Worm (Caenorhabditis elegans): ENCODE measurements around the gene Y66D12A.11.

DNA sequence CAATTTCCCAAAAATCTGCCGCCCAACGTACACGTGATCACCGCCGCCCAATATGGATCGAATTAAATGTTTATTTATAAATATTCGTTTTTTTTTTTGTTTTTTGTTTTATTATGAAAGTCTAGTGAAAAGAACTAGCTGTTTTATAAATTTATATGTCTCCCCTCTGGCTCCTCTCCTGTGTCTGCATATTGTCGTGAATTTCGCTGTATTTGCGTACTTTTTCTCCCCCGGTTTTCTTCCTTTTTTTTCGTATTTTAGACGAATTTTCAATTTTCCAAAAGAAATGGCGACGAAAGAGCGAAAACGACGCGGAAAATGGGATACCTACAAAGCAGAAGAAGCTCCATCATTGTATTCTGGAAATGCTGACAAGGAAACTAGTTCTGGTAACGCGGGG is 36.9 kb upstream of the Y66D12A.11 start, which contains the start of gene xpb-1:
- TF ChIP-seq ama-1 (optimal IDR thresholded peaks at IDR 0.05) (no peak), blmp-1 (tag; optimal IDR thresholded peaks at IDR 0.05) (peak; percentile 32), aly-2 (tag; optimal IDR thresholded peaks at IDR 0.05) (no peak), unc-30 (tag; optimal IDR thresholded peaks at IDR 0.05) (no peak), zip-4 (GFP tag; optimal IDR thresholded peaks at IDR 0.05) (no peak), nhr-84 (tag; optimal IDR thresholded peaks at IDR 0.05) (no peak)

Measured in whole organism, L1 larva.